Worm (Caenorhabditis elegans) whole organism, L1 larva: ENCODE data around the gene lgc-56.

Experiments used
- blmp-1 ChIP-seq: fragments of 150-350 bp; optimal IDR thresholded peaks from 2 replicates; lab custom pipeline; 2014; ENCODE audit warnings: missing biosample characterization, missing genetic modification characterization
- ceh-82 ChIP-seq, 3 experiments: fragments of 150-350 bp in 1 of 3; sonication (generic microtip) in 2 of 3; optimal IDR thresholded peaks; 2 replicates each; lab custom pipeline; 2014 to 2017; ENCODE audit warnings: missing biosample characterization in 3 of 3, missing genetic modification characterization in 3 of 3
- dpl-1 ChIP-seq, 3 experiments: fragments of 150-350 bp in 2 of 3; sonication (generic microtip) in 1 of 3; optimal IDR thresholded peaks; 2 replicates each; lab custom pipeline; 2014 to 2017; ENCODE audit warnings: missing biosample characterization in 3 of 3, missing genetic modification characterization in 3 of 3, missing genetic modification reagents in 3 of 3
- fkh-4 ChIP-seq: sonication (generic microtip); optimal IDR thresholded peaks from 2 replicates; lab custom pipeline; 2016; ENCODE audit warnings: missing compliant biosample characterization, missing genetic modification characterization, borderline replicate concordance
- fos-1 ChIP-seq: fragments of 150-350 bp; optimal IDR thresholded peaks from 2 replicates; lab custom pipeline; 2014; ENCODE audit warnings: missing biosample characterization, missing genetic modification characterization
- jun-1 ChIP-seq: fragments of 150-350 bp; optimal IDR thresholded peaks from 2 replicates; lab custom pipeline; 2014; ENCODE audit warnings: missing biosample characterization, missing genetic modification reagents, missing genetic modification characterization
- lin-14 ChIP-seq: fragments of 200-800 bp; sonication (Bioruptor generic); optimal IDR thresholded peaks from 2 replicates; lab custom pipeline; 2018; ENCODE audit warnings: mild to moderate bottlenecking, missing genetic modification characterization, moderate library complexity, missing compliant biosample characterization
- mef-2 ChIP-seq: fragments of 150-350 bp; optimal IDR thresholded peaks from 2 replicates; lab custom pipeline; 2014; ENCODE audit warnings: missing biosample characterization, missing genetic modification characterization
- nhr-237 ChIP-seq: fragments of 150-350 bp; optimal IDR thresholded peaks from 2 replicates; lab custom pipeline; 2014; ENCODE audit warnings: missing biosample characterization, missing genetic modification characterization
- pag-3 ChIP-seq: sonication (generic microtip); optimal IDR thresholded peaks from 2 replicates; lab custom pipeline; 2017; ENCODE audit warnings: missing genetic modification characterization, mild to moderate bottlenecking, missing compliant biosample characterization, antibody characterized with exemption, borderline replicate concordance; ENCODE audit not compliant: insufficient read depth
- snu-23 ChIP-seq: sonication (generic microtip); optimal IDR thresholded peaks from 2 replicates; lab custom pipeline; 2016; ENCODE audit warnings: missing genetic modification characterization, missing compliant biosample characterization
- zag-1 ChIP-seq: fragments of 150-350 bp; optimal IDR thresholded peaks from 2 replicates; lab custom pipeline; 2014; ENCODE audit warnings: missing biosample characterization, missing genetic modification characterization
- ztf-4 ChIP-seq: fragments of 150-350 bp; optimal IDR thresholded peaks from 2 replicates; lab custom pipeline; 2014; ENCODE audit warnings: missing biosample characterization, missing genetic modification characterization

ce11 chrII:5083341-5083740, 46.8 kb upstream of the lgc-56 start, which contains the start of gene C04G6.4:
- TF ChIP-seq blmp-1 = no peak
- TF ChIP-seq jun-1 (tag; lab: Kevin White, UChicago) = no peak
- no peak for TF ChIP-seq mef-2 (tag; lab: Kevin White, UChicago)
- TF ChIP-seq snu-23 (GFP tag; lab: Kevin White, UChicago) = no peak
- no peak for TF ChIP-seq lin-14 (GFP tag; lab: Kevin White, UChicago)
- TF ChIP-seq fos-1 (tag; lab: Kevin White, UChicago) = no peak
- TF ChIP-seq zag-1 (tag; lab: Kevin White, UChicago) = no peak
- no peak for TF ChIP-seq ztf-4
- no peak for TF ChIP-seq pag-3
- no peak for TF ChIP-seq fkh-4 (tag; lab: Kevin White, UChicago)
- TF ChIP-seq ceh-82 (tag; optimal IDR thresholded peaks at IDR 0.05; lab: Kevin White, UChicago) = no peak
- no peak for TF ChIP-seq nhr-237 (tag; lab: Kevin White, UChicago)
- TF ChIP-seq dpl-1 (GFP tag; optimal IDR thresholded peaks at IDR 0.05; lab: Kevin White, UChicago) = no peak
